Fruit fly (Drosophila melanogaster): ENCODE data around the gene RpL30.
A peak's percentile ranks its signal among the peaks of the same experiment; 100 is the strongest.

RpL30 gene

DNA sequence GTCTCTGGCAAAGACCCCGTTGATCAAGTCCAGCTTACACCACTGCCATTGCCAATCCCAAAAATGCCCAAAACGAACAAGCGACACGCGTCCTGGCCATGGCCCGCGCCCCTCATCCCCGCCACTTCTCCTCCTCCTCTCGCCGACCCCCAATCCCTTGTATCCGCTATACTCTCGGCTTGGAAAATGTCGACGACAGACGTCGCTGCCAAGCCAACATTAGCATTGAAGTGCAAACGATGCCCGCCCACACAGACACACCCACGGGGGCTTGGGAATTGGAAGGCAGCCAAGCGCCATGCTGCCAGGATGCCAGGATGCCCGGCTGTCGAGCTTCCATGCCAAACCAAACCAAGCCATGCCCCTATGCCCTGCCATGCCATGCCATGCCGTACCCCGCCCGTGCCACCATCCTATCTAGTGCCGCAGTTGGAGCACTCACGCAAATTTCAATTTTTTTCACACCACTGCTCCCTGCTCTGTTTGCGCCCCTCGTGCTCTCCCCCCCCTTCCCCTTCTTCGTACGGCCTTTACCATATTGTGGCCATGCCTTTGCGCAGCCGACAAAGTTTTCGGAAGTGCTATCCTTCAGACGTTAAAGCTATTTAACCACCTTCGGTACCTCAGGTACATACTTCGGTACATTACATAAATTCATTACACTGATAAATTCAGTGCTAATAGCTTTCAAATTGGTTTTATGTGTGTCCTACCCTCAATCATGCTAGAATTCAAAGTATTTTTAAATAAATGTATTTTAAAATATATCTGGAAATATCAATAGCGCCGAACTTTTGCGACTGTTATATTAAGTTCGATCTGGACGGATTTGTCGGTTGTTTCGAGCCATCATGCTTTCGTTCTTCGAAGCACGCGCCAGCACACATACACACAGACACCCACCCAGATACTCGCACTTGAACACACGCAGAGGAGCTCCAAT, 12.4 kb upstream of the RpL30 start (continued):
- TF ChIP-seq CrebB (tag; optimal IDR thresholded peaks at IDR 0.05) (peak; percentile 65), CG10274 (GFP tag; optimal IDR thresholded peaks at IDR 0.05) (peak; percentile 11), Hmr (GFP tag; optimal IDR thresholded peaks at IDR 0.05) (peak; percentile 90), crp (GFP tag; optimal IDR thresholded peaks at IDR 0.05) (peak in 1 of 2 experiments; percentile 34), Dfd (GFP tag; optimal IDR thresholded peaks at IDR 0.05) (no peak), MBD-R2 (GFP tag; IDR thresholded peaks at IDR 0.05) (0 out of 2 replicates have a peak, but pooled peaks have one; percentile 24), Dll (GFP tag; IDR thresholded peaks at IDR 0.05; ENCODE audit: partially characterized antibody) (no peak), Eip74EF (GFP tag; optimal IDR thresholded peaks at IDR 0.05) (peak in 1 of 2 experiments; percentile 80), tll (GFP tag; optimal IDR thresholded peaks at IDR 0.05) (no peak), ci (GFP tag; IDR thresholded peaks at IDR 0.05) (peak; percentile 76; the same call in 2 of the 3 replicates), CG17361 (GFP tag; IDR thresholded peaks at IDR 0.05) (peak; percentile 88), ac (GFP tag; optimal IDR thresholded peaks at IDR 0.05) (no peak), Doc3 (GFP tag; IDR thresholded peaks at IDR 0.05; ENCODE audit: partially characterized antibody) (no peak), CG18619 (GFP tag; optimal IDR thresholded peaks at IDR 0.05) (peak; percentile 84), kni (GFP tag; optimal IDR thresholded peaks at IDR 0.05) (no peak), ham (GFP tag; IDR thresholded peaks at IDR 0.05) (no peak), ara (GFP tag; IDR thresholded peaks at IDR 0.05) (peak; percentile 49; the same call in 1 of the 2 replicates), E2f1 (GFP tag; IDR thresholded peaks at IDR 0.05) (peak; percentile 44; the same call in 1 of the 2 replicates), crc (GFP tag; optimal IDR thresholded peaks at IDR 0.05) (no peak), Trl (optimal IDR thresholded peaks at IDR 0.05) (no peak), Trl (GFP tag; optimal IDR thresholded peaks at IDR 0.05) (peak; percentile 6), Oaz (GFP tag; IDR thresholded peaks at IDR 0.05) (no peak), stc (GFP tag; IDR thresholded peaks at IDR 0.05) (0 out of 2 replicates have a peak, but pooled peaks have one; percentile 39), Blimp-1 (GFP tag; optimal IDR thresholded peaks at IDR 0.05) (peak; percentile 65), CG3726 (GFP tag; IDR thresholded peaks at IDR 0.05) (no peak), slou (GFP tag; optimal IDR thresholded peaks at IDR 0.05) (peak; percentile 27), phol (tag; optimal IDR thresholded peaks at IDR 0.05) (peak; percentile 76), CG10366 (GFP tag; IDR thresholded peaks at IDR 0.05) (peak; percentile 71), CG13424 (tag; optimal IDR thresholded peaks at IDR 0.05) (peak; percentile 89), jumu (GFP tag; optimal IDR thresholded peaks at IDR 0.05) (peak; percentile 37), grau (tag; optimal IDR thresholded peaks at IDR 0.05) (peak; percentile 86), CG5953 (GFP tag; IDR thresholded peaks at IDR 0.05) (no peak), lola (GFP tag; optimal IDR thresholded peaks at IDR 0.05) (peak in 1 of 3 experiments; percentile 76), Hr39 (optimal IDR thresholded peaks at IDR 0.05) (no peak), ewg (GFP tag; optimal IDR thresholded peaks at IDR 0.05) (peak; percentile 69), dpn (GFP tag; optimal IDR thresholded peaks at IDR 0.05) (peak; percentile 4 to 72), Poxn (GFP tag; IDR thresholded peaks at IDR 0.05) (no peak), vnd (GFP tag; IDR thresholded peaks at IDR 0.05; ENCODE audit: partially characterized antibody) (no peak), pfk (GFP tag; optimal IDR thresholded peaks at IDR 0.05) (no peak), Dbx (GFP tag; IDR thresholded peaks at IDR 0.05) (peak; percentile 69; the same call in 2 of the 3 replicates), CG7357 (GFP tag; IDR thresholded peaks at IDR 0.05) (peak; percentile 39; the same call in 1 of the 3 replicates), CG2202 (tag; optimal IDR thresholded peaks at IDR 0.05) (peak; percentile 66), ato (GFP tag; IDR thresholded peaks at IDR 0.05; ENCODE audit: partially characterized antibody) (no peak), dysf (GFP tag; IDR thresholded peaks at IDR 0.05) (peak; percentile 87), CoRest (tag; optimal IDR thresholded peaks at IDR 0.05) (peak; percentile 89), CG11504 (tag; optimal IDR thresholded peaks at IDR 0.05) (peak; percentile 86), peb (GFP tag; IDR thresholded peaks at IDR 0.05) (no peak; the same call in 1 of the 2 replicates)

Data from whole organism, embryonic.